Fruit fly (Drosophila melanogaster) ovary, adult (tissue): ENCODE data around the gene CG12347.

Source experiments
- CG17801 ChIP-seq: fragments of 200-800 bp; optimal IDR thresholded peaks from 2 replicates; lab custom pipeline; 2019; ENCODE audit warnings: missing biosample characterization, mild to moderate bottlenecking, missing genetic modification characterization, moderate library complexity; ENCODE audit not compliant: partially characterized antibody

CG12347 gene

DNA sequence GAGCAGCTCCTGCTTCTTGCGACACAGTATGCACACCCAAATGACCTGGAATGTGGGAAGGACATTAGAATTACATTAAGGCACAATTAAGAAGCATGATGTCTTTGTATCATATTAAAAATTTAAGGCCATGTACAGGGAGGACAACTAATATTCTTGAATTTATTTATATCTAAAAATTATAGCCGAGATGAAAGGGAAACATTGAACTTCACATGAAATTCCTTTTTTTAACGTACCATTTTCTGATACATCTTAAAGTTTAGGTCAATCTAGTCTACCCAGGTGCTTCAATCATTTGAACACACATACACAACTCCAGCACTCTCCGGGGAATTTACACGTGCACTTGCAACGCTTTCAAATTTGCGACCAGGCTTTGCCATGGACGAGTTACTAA, at the start of gene CG12347:
TSS of gene CG12347 (plus strand) at position 301 of the 400 bp plus-strand sequence.
- TF ChIP-seq CG17801 (GFP tag; lab: Kevin White, UChicago) = no peak

DNA sequence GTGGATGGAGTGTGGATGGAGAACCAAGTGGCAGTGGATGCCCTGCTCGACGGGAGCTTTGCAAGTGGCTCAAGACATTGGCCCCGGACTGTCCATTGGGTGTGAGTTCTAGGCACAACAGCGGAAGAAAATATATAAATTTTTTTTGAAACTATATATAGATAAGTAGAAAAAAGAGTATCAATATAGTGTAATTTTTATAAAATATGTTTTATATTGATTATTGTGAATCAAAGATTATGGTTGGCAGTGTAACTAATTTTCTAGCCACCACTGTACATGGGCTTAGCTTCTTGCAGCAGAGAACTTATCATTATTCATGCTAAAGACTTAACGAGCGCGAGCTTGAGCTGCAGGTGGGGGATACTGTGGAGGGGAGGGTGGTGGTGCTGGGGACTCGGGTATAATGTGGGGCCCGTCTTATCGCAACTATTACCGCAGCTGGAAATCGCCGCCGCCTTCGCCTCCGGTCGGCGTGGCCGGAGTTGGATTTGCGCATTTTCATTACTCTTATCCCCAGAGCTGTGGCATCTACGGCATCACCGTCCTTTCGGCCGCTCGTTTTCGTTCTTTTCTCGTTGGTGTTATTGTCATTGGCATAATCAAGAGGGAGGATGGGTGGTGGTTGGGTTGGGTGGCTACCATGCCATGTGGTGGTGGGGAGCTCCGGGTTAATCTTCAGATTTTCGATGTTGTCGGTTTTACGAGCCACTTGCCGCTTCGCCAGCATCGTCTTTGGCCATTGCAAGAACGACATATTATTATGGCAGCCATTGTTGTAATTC, 44.2 kb upstream of the CG12347 start:
- no peak for TF ChIP-seq CG17801 (GFP tag; lab: Kevin White, UChicago)

DNA sequence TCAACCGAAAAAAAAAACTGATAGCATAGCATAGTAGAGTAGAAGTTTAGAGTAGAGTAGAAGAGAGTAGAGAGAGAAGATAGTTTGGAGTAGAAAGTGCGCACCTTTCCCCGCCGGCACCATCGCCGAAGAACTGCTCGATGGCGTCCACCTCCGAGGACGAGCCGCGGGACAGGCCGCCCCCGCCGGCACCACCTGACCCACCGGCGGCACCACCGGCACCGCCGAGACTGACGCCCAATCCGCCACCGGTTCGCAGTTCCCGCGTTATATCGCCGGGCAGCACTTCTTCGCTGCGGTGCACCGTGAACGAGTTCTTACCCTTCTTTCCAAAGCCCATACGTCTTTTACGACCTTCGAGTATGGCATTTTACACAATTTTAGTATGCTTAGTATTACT, 25.2 kb upstream of the CG12347 start:
- TF ChIP-seq CG17801 (GFP tag; lab: Kevin White, UChicago) = no peak

DNA sequence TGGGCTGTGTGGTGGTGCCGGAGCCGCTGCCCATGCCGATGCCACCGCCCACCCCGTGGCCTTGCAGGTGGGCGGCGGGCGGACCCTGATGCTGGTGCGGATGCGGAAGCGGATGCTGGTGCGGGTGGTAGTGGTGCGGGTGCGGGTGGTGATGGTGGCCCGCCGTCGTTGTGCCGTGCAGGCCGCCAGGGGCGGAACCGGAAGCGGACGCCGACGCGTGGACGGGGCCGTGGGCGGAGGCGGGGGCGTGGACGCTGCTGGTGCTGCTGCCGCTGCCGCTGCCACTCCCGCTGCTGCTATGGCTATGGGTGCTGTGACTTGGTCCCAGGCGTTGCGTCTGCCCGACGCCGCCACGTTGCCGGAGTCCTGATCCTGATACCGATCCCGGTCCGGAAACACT, 15.2 kb upstream of the CG12347 start:
- TF ChIP-seq CG17801 (GFP tag; lab: Kevin White, UChicago) = no peak

DNA sequence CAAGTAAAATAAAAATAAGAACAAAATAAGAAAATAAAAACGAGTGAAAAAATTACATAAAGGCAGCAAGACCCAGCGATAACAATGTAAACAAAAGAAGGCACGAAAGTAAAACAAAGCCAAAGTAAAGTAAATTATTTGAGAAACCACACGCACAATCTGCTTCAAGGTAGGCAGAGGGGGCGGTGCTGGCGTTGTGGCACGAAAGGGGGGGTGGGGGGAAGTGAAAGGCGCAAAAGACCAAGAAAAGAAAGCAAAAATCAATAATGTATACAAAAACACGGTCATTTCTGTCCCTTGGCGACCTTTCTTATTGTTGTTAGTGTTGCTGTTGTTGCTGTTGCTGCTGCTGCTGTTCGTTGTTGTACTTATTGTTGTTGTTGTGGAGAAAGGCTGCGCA, 9.0 kb upstream of the CG12347 start:
- no peak for TF ChIP-seq CG17801 (GFP tag; lab: Kevin White, UChicago)

DNA sequence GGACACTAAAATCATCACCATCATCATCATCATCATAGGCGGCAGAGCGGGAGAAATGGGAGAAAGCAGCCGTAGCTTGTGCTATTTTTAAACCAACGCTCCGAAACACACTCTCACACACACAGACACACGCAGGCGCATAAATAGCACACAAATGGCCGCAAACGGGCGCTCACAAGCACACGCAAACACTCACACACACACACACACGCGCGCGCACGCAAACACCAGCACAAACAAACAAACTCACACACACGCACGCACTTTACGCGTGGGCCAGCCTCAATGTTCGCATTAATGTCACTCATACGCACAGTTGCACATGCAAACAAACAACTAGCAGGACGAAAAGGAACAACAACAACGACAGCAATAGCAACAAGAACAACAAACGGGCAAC, 8.4 kb upstream of the CG12347 start:
- no peak for TF ChIP-seq CG17801 (GFP tag; lab: Kevin White, UChicago)

DNA sequence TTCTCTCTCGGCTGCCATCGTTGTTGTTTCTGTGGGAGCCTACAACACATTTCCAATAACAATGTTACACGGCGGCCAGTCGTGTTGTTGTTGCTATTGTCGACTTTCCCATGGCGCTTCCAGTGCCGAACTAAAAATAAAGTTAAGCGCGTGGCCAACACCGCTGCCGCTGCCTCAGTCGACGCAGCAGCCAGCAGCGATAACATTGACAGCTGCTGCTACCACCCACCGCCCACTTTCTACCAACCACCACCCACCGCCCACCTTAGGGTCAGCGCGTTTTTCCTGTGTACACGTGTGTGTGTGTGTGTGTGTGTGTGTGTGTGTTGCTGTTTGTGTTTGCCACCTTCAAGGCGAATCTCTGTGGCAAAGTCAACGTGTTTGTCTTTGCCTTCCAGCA, 5.2 kb upstream of the CG12347 start:
- TF ChIP-seq CG17801 (GFP tag; lab: Kevin White, UChicago) = no peak

DNA sequence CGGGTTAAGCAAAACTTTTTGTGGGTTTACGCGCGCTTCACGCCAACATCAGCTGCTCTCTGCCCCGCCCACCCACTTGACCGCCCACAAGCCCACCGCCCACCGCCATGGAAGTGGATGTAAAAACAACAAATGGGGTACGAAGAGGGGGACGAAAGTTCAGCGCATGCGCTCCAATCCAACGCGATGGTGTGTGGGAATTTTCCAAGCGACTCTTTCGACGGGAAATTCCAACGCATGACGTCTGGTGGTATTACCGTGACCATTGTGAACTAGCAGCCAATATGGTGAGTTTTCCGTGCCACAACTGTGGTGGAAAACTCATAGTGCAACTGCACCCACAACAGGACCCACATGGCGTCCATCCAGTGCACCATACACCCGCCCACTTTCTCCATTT, 4.0 kb upstream of the CG12347 start:
- TF ChIP-seq CG17801 (GFP tag; lab: Kevin White, UChicago) = no peak

DNA sequence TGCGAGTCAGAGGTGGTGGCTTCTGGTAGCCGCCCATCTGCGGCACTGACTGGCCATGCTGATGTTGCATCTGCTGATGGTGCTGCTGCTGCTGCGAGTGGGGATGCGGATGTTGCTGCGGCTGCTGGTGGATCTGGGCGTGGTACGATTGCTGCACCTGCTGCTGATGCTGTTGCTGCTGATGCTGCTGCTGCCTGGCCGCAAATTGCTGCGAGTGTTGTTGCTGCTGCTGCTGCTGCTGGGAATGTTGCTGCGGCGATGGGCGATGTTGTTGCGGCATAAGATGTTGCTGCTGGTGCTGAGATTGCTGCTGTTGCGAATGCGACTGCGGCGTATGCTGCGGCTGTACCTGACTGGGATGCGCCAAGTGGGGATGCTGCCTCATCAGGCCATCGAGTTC, 1.1 kb upstream of the CG12347 start:
- TF ChIP-seq CG17801 (GFP tag; lab: Kevin White, UChicago) = no peak

DNA sequence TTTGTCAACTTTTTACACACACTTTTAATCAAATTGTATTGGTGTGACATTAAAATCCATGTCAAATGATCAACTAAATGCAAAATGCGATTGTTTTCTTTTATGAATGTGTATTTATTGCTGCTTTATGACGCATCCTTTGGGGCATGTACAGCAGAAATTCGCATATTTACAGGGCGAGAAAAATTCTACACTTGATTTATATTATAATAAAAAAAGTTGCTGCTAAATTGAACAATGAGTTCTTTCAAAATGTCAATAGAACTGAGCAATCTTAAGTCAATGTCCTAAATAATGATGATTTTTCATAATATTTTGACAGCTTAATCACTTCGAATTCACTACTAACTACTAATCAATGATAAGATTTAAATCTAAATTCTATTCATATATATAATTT, 4.8 kb downstream of the CG12347 start, which contains the start of gene CG43445:
TSS of gene CG43445 (plus strand) at position 301 of the 400 bp plus-strand sequence.
- TF ChIP-seq CG17801 (GFP tag; lab: Kevin White, UChicago) = no peak

DNA sequence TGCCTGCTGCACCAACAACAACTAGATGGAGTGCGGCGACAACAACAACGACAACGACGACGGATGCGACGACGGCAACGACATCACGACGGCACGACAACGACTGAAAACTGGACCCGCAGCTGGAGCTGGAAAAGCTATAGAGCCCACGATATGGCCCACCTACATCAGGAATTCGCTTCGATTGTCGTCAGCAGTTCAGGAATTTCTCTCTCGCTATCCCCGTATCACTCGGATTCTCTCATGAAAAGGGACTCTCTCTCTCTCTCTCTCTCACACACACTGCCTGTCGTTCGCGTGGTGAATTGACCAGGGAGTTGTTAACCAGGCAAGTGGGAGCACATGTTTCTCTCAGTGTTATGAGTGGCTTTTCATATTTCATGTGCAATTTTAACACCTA, 10.2 kb downstream of the CG12347 start, which contains the start of gene Rim:
TSS of gene Rim (minus strand) at position 101 of the 400 bp plus-strand sequence.
- TF ChIP-seq CG17801 (GFP tag; lab: Kevin White, UChicago) = no peak

DNA sequence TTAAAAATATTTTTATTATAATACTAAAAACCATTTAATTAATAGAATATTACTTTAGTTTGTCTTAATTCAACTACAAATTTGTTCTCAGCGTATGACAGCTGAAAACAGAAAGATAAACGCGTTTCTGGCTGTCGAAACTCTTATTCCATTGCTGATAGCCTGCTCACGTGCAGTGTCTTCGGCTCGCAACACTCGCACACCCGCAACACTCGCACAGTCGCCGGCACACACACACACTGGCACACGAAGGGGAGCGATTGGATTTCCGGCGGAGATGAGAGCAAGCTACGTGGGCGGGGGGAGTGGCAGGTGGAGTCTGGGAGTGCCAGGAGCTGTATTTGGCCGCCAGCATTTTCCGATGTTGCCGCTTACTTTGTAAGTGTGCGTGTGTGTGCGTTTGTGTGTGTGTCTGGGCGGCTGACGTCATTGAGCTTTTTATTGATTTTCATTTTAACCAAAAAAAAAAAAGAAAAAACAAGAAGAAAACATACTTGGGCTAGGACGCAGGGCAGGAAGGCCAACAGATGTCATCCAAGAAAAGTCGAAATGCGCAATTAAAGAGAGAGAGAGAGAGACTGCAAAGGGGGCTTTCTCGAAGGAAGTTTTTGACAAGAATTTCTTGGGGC, 11.7 kb downstream of the CG12347 start:
- TF ChIP-seq CG17801 (GFP tag; lab: Kevin White, UChicago) = no peak

DNA sequence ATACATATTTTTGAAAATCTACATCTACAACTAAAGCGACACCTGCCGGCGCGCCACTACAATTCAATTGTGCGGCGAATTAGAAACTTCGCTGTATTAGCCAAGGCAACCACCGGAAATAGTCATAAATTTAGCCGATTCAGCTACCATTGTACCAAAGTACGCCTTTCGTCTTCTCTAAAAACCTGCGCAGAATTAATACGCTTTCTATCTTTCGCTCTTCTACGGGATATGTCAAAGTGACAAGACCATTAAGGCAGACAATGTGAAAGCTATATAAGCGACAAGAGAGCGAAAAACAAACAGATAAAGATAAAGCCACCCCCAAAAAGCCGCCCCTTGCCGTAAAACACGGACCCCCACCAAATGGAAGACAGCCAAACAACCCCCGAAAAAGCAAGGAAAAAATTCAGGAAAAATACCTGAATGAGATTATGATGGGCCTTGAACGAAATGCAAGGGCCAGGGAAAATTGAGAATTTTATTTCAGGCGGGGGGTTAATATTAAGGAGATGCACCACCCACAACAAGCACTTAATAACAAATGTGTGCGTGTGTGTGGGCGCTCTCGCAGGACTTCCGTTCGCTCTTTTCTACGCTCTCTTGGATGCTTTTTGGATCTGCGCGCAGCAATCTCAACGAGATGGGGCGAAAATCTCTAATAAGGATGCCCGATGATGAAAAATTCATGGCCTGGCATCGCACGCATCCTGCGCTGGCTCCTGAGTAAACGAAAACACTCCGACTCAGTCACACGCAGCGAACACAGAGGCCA, 13.1 kb downstream of the CG12347 start, which contains the start of gene cpo:
TSS of gene cpo (plus strand) at position 725 of the 775 bp plus-strand sequence.
- no peak for TF ChIP-seq CG17801 (GFP tag; lab: Kevin White, UChicago)

DNA sequence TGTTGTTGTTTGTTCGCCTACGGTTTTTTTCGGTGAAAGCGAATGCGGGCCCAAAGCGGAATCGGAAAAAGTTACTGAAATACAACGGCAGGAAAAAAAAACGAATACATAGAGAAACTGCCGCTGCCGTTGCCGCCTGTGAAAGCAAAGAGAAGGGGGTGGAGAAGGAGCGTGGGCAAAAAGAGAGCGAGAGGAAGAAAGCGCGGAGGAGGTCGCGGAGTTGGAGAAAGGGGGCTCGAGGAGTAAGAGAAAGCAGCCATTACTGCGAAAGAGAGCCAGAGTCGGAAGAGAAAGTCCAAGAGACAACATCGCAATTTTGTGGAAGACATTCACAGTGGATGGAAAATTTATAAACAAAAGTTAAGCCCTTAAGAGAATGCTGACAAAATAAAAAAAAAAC, 14.0 kb downstream of the CG12347 start:
- no peak for TF ChIP-seq CG17801 (GFP tag; lab: Kevin White, UChicago)

DNA sequence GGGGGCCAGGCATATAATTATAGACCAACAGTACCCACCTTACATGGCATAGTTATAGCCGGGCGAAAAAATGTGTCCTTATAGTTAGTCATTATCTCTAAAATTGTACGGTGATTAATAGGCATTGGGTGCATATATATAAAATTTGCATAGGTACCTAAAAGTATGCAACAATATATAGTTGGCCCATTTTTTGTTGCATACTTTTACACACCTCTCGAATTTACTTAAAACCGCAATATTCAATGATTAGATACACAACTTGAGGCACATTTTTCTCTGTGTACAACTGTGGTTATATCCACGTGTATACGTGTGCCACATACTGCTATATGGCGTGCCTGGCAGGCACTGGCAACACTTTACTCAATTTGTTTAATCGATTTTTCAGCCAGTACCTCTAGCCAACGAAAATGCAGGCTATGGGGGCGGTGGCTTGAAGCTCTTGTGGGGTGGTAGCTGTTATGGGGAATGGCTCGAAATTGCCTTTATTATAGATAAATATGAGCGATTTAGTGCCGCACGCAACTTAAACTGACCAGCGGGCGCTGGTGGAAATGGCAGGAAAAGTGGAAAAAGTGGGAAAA, 26.5 kb downstream of the CG12347 start:
- no peak for TF ChIP-seq CG17801 (GFP tag; lab: Kevin White, UChicago)
